In the genomic region with DNA sequence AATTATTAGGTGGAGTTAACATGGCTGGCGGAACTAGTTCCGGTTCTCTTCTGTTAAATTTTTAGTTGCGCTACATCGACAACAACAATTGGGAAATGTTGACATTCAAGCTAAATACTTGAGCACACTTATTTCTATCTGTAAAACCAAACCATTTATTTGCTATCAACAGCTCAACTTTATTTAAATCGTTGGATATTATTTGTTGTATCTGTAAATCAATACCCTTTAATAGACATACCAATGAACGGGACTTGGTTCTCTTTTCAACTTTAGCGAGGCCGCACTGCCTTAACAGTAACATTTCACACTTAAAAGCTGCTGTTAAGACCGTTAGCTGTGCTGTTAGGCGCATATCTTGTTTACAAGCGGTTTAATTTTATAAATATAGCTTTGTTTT, we compare ENCODE assay signal across 1 fruit fly cellular context.
TF ChIP-seq lines count a peak whose summit lies in the region.

A gene (plus strand): TSS at position 295 of the 400 bp plus-strand sequence.

TF ChIP-seq in whole organism, embryonic, 481 proteins besides CTCF, POLR2A, EP300 and RAD21 (continued from another document):
- 0 out of 2 replicates have a peak, but pooled peaks have one; percentile 30 for TF ChIP-seq Ada2b (GFP tag; IDR thresholded peaks at IDR 0.05; lab: Robert Waterston, UW)
- peak; percentile 59 for TF ChIP-seq unpg (GFP tag; optimal IDR thresholded peaks at IDR 0.05; lab: Kevin White, UChicago)
- peak; percentile 23 for TF ChIP-seq Abd-B (GFP tag; optimal IDR thresholded peaks at IDR 0.05; lab: Kevin White, UChicago)
- peak; percentile 99 for TF ChIP-seq CG17186 (GFP tag; optimal IDR thresholded peaks at IDR 0.05; lab: Kevin White, UChicago)
- peak; percentile 1 for TF ChIP-seq Atf-2 (GFP tag; optimal IDR thresholded peaks at IDR 0.05; lab: Kevin White, UChicago)
- TF ChIP-seq MBD-R2 (GFP tag; IDR thresholded peaks at IDR 0.05; lab: Robert Waterston, UW) = peak; percentile 33; the same call in 1 of the 2 replicates
- peak; percentile 14 for TF ChIP-seq jing (GFP tag; optimal IDR thresholded peaks at IDR 0.05; lab: Kevin White, UChicago)
- no peak for TF ChIP-seq Tbp (GFP tag; optimal IDR thresholded peaks at IDR 0.05; lab: Kevin White, UChicago)
- peak; percentile 27 for TF ChIP-seq CG17359 (tag; optimal IDR thresholded peaks at IDR 0.05; lab: Kevin White, UChicago)
- TF ChIP-seq trem (tag; optimal IDR thresholded peaks at IDR 0.05; lab: Kevin White, UChicago) = peak; percentile 26
- peak; percentile 4 for TF ChIP-seq Hr3 (GFP tag; optimal IDR thresholded peaks at IDR 0.05; lab: Kevin White, UChicago)
- peak; percentile 23 for TF ChIP-seq CG18476 (GFP tag; optimal IDR thresholded peaks at IDR 0.05; lab: Kevin White, UChicago)
- TF ChIP-seq nau (GFP tag; optimal IDR thresholded peaks at IDR 0.05; lab: Kevin White, UChicago) = no peak
- peak in 1 of 2 experiments; percentile 14 for TF ChIP-seq chif (GFP tag; optimal IDR thresholded peaks at IDR 0.05; lab: Kevin White, UChicago)
- TF ChIP-seq kni (GFP tag; optimal IDR thresholded peaks at IDR 0.05; lab: Kevin White, UChicago) = peak; percentile 43
- TF ChIP-seq Fer3 (tag; optimal IDR thresholded peaks at IDR 0.05; lab: Kevin White, UChicago) = peak; percentile 62
- no peak for TF ChIP-seq cad (GFP tag; optimal IDR thresholded peaks at IDR 0.05; lab: Kevin White, UChicago)
- TF ChIP-seq sob (GFP tag; IDR thresholded peaks at IDR 0.05; lab: Robert Waterston, UW) = 0 out of 2 replicates have a peak, but pooled peaks have one; percentile 13
- peak; percentile 98 for TF ChIP-seq grau (tag; optimal IDR thresholded peaks at IDR 0.05; lab: Kevin White, UChicago)
- no peak for TF ChIP-seq BEAF-32 (GFP tag; optimal IDR thresholded peaks at IDR 0.05; lab: Kevin White, UChicago)
- peak; percentile 41; the same call in 1 of the 3 replicates for TF ChIP-seq CG17361 (GFP tag; IDR thresholded peaks at IDR 0.05; lab: Robert Waterston, UW)
